Worm (Caenorhabditis elegans) whole organism, early embryonic: Measurements from ENCODE around the gene F53H4.6.

ENCODE experiments used
- B0310.2 ChIP-seq: sonication (generic microtip); optimal IDR thresholded peaks from 2 replicates; lab custom pipeline; 2016; ENCODE audit warnings: mild to moderate bottlenecking, missing genetic modification characterization, missing compliant biosample characterization
- F13C5.2 ChIP-seq: sonication (generic microtip); optimal IDR thresholded peaks from 2 replicates; lab custom pipeline; 2017; ENCODE audit warnings: mild to moderate bottlenecking, missing genetic modification characterization, inconsistent platforms, missing compliant biosample characterization
- aly-1 ChIP-seq: sonication (generic microtip); optimal IDR thresholded peaks from 2 replicates; lab custom pipeline; 2016; ENCODE audit warnings: missing genetic modification characterization, missing compliant biosample characterization
- ama-1 ChIP-seq: fragments of 150-350 bp; optimal IDR thresholded peaks from 2 replicates; lab custom pipeline; 2014
- ceh-13 ChIP-seq: fragments of 200-800 bp; sonication (Bioruptor generic); optimal IDR thresholded peaks from 2 replicates; lab custom pipeline; 2018; ENCODE audit warnings: mild to moderate bottlenecking, missing genetic modification characterization, missing compliant biosample characterization
- ceh-36 ChIP-seq: sonication (generic microtip); optimal IDR thresholded peaks from 2 replicates; lab custom pipeline; 2016; ENCODE audit warnings: missing genetic modification characterization, inconsistent platforms, missing compliant biosample characterization
- ets-7 ChIP-seq: sonication (generic microtip); optimal IDR thresholded peaks from 2 replicates; lab custom pipeline; 2016; ENCODE audit warnings: missing genotype, missing genetic modification characterization, missing compliant biosample characterization
- flt-1 ChIP-seq: fragments of 200-800 bp; sonication (Bioruptor generic); IDR thresholded peaks from 2 replicates; pipeline ENCODE4 v1.3.6; 2022; ENCODE audit warnings: missing genetic modification characterization, missing compliant biosample characterization
- hmbx-1 ChIP-seq: sonication (generic microtip); optimal IDR thresholded peaks from 2 replicates; lab custom pipeline; 2016; ENCODE audit warnings: mild to moderate bottlenecking, missing genetic modification characterization, missing compliant biosample characterization
- hmg-4 ChIP-seq: fragments of 200-800 bp; sonication (Bioruptor generic); optimal IDR thresholded peaks from 2 replicates; lab custom pipeline; 2018; ENCODE audit warnings: mild to moderate bottlenecking, missing genetic modification characterization, missing compliant biosample characterization
- hnd-1 ChIP-seq: sonication (generic microtip); optimal IDR thresholded peaks from 2 replicates; lab custom pipeline; 2016; ENCODE audit warnings: missing genetic modification characterization, missing compliant biosample characterization
- pes-1 ChIP-seq: fragments of 200-800 bp; sonication (Bioruptor generic); IDR thresholded peaks from 2 replicates; pipeline ENCODE4 v1.3.6; 2022; ENCODE audit warnings: missing genetic modification reagents, missing genetic modification characterization, missing compliant biosample characterization
- scrt-1 ChIP-seq: fragments of 200-800 bp; sonication (Bioruptor generic); IDR thresholded peaks from 2 replicates; pipeline ENCODE4 v1.3.6; 2022; ENCODE audit warnings: missing genetic modification characterization, missing compliant biosample characterization
- sea-1 ChIP-seq: fragments of 200-800 bp; sonication (Bioruptor generic); conservative IDR thresholded peaks from 2 replicates; pipeline ENCODE4 v1.3.6; 2022; ENCODE audit warnings: missing genetic modification characterization, missing compliant biosample characterization
- tbx-11 ChIP-seq: fragments of 200-800 bp; sonication (Bioruptor generic); IDR thresholded peaks from 2 replicates; pipeline ENCODE4 v1.3.6; 2022; ENCODE audit warnings: missing genetic modification characterization, missing compliant biosample characterization
- tbx-37 ChIP-seq: fragments of 200-800 bp; sonication (Bioruptor generic); conservative IDR thresholded peaks from 2 replicates; pipeline ENCODE4 v1.3.6; 2022; ENCODE audit warnings: missing genetic modification reagents, missing genetic modification characterization, missing compliant biosample characterization
- tra-4 ChIP-seq: sonication (generic microtip); optimal IDR thresholded peaks from 2 replicates; lab custom pipeline; 2017; ENCODE audit warnings: missing genetic modification characterization, missing compliant biosample characterization

The F53H4.6 gene

DNA sequence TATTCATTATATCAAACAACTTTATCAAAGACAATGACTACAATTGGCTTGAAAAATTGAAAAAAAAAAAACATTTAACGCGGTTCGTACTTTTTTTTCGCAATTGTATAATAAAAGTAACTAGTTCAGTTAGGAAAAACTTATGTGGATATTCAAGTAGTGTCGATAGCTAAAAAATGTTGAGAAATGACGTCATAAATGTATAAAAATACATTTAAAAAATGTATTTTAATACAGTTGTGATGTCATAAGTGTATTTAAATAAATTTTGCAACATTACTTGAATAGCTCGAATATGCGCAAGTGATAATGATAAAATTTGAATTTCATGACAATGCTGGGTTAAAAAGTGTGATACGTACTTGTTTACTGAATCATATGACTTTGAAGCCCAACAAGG is 28.9 kb downstream of the F53H4.6 start:
- TF ChIP-seq sea-1 (GFP tag; lab: Robert Waterston, UW) (no peak), tbx-37 (GFP tag; lab: Robert Waterston, UW) (no peak), hmbx-1 (tag; lab: Kevin White, UChicago) (no peak), hnd-1 (tag; lab: Kevin White, UChicago) (no peak), tra-4 (tag; lab: Kevin White, UChicago) (no peak), ama-1 (lab: Kevin White, UChicago) (no peak), hmg-4 (no peak), flt-1 (GFP tag; lab: Robert Waterston, UW) (no peak), pes-1 (no peak)

- TF ChIP-seq ceh-13 (GFP tag; lab: Kevin White, UChicago) (no peak), ama-1 (lab: Kevin White, UChicago) (no peak), ets-7 (tag; lab: Kevin White, UChicago) (no peak), sea-1 (GFP tag; lab: Robert Waterston, UW) (no peak), tbx-11 (GFP tag; lab: Robert Waterston, UW) (no peak), tra-4 (tag; lab: Kevin White, UChicago) (no peak), scrt-1 (GFP tag; lab: Robert Waterston, UW) (no peak), flt-1 (GFP tag; lab: Robert Waterston, UW) (no peak), F13C5.2 (no peak), tbx-37 (GFP tag; lab: Robert Waterston, UW) (no peak), aly-1 (tag; lab: Kevin White, UChicago) (no peak), hmg-4 (no peak), hmbx-1 (tag; lab: Kevin White, UChicago) (no peak)
These were observed 32.3 kb downstream of the F53H4.6 start, which contains the start of gene Y7A5A.20 for ce11 chrX:15828059-15828458. TSS of gene Y7A5A.20 (plus strand) at chrX:15828359.

DNA sequence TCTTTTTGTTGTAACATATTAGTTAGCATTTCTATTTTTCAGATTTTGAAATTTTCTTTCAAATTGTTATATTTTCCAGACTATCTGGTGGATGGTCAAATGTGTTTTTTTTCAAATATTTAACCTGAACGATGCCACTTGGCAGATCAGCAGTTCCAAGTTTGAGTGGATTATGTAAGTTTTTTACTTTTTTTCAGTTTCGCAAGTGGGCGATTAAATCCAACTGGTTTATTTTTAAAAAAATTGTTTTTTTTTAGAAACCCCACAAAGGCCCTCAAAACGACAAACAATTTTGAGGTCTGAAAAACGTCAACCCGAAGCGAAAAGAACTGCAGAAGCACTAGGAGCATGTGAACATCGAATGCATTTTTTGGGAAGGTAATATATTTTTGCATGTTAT is 33.5 kb downstream of the F53H4.6 start, which contains the start of gene Y7A5A.9:
TSS of gene Y7A5A.9 (plus strand) at position 301 of the 400 bp plus-strand sequence.
- TF ChIP-seq ets-7 (tag; lab: Kevin White, UChicago) = no peak
- TF ChIP-seq hmg-4 = no peak
- TF ChIP-seq B0310.2 (tag; lab: Kevin White, UChicago) = no peak
- TF ChIP-seq F13C5.2 = no peak
- TF ChIP-seq ama-1 (lab: Kevin White, UChicago) = no peak
- no peak for TF ChIP-seq hnd-1 (tag; lab: Kevin White, UChicago)
- TF ChIP-seq pes-1 = no peak
- TF ChIP-seq tbx-11 (GFP tag; lab: Robert Waterston, UW) = no peak
- no peak for TF ChIP-seq hmbx-1 (tag; lab: Kevin White, UChicago)
- no peak for TF ChIP-seq scrt-1 (GFP tag; lab: Robert Waterston, UW)
- no peak for TF ChIP-seq ceh-36 (tag; lab: Kevin White, UChicago)
- TF ChIP-seq flt-1 (GFP tag; lab: Robert Waterston, UW) = no peak
- TF ChIP-seq sea-1 (GFP tag; lab: Robert Waterston, UW) = no peak
- no peak for TF ChIP-seq ceh-13 (GFP tag; lab: Kevin White, UChicago)

DNA sequence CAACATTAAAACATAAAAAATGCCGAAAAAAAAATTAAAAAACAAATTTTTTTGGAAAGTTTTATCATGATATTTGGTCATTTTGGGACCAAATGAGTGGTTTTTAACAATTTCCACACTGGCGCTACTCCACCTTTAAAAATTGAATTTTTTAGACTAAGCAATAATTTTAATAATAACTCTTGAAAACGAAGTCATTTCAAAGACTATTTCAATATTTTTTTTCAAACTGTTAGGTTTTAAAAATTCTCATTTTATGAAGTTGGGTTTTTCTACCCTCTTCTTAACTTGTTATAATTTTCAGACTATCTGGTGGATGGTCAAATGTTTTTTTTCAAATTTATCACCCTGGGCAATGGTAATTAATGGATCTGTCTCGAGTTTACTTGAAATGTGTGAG is 38.2 kb downstream of the F53H4.6 start, which contains the start of gene Y7A5A.8:
TSS of gene Y7A5A.8 (plus strand) at position 301 of the 400 bp plus-strand sequence.
- no peak for TF ChIP-seq aly-1 (tag; lab: Kevin White, UChicago)
- no peak for TF ChIP-seq ceh-13 (GFP tag; lab: Kevin White, UChicago)
- TF ChIP-seq ceh-36 (tag; lab: Kevin White, UChicago) = no peak

DNA sequence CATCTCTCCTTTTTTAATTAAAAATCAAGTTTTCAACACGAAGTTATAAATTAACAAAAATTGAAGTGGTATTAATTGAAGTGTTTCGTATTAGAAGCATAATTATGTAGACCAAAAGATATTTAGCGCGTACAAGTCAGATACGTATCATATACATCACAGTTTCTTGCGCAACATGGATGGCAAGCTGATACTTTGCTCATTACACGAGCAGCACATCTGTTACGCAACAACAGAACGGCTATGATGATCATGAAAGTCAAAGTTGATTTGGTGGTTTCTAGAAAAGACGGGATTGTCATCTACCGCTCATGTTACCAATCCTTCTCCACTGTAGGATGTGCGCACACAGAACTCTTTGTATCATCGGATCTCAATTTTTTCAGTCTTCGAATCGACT is 45.9 kb downstream of the F53H4.6 start:
- no peak for TF ChIP-seq tra-4 (tag; lab: Kevin White, UChicago)
- no peak for TF ChIP-seq tbx-11 (GFP tag; lab: Robert Waterston, UW)
- TF ChIP-seq hnd-1 (tag; lab: Kevin White, UChicago) = no peak
- TF ChIP-seq tbx-37 (GFP tag; lab: Robert Waterston, UW) = no peak
- no peak for TF ChIP-seq flt-1 (GFP tag; lab: Robert Waterston, UW)
- no peak for TF ChIP-seq pes-1
- no peak for TF ChIP-seq B0310.2 (tag; lab: Kevin White, UChicago)
- no peak for TF ChIP-seq hmbx-1 (tag; lab: Kevin White, UChicago)
- no peak for TF ChIP-seq ama-1 (lab: Kevin White, UChicago)
- TF ChIP-seq scrt-1 (GFP tag; lab: Robert Waterston, UW) = no peak
- TF ChIP-seq ceh-36 (tag; lab: Kevin White, UChicago) = no peak
- TF ChIP-seq ceh-13 (GFP tag; lab: Kevin White, UChicago) = no peak
- TF ChIP-seq ets-7 (tag; lab: Kevin White, UChicago) = no peak
- no peak for TF ChIP-seq hmg-4
- TF ChIP-seq F13C5.2 = no peak
- TF ChIP-seq sea-1 (GFP tag; lab: Robert Waterston, UW) = no peak
- TF ChIP-seq aly-1 (tag; lab: Kevin White, UChicago) = no peak

- TF ChIP-seq F13C5.2 = no peak
- TF ChIP-seq pes-1 = no peak
- no peak for TF ChIP-seq tbx-37 (GFP tag; lab: Robert Waterston, UW)
- TF ChIP-seq tra-4 (tag; lab: Kevin White, UChicago) = no peak
- TF ChIP-seq tbx-11 (GFP tag; lab: Robert Waterston, UW) = no peak
- no peak for TF ChIP-seq hmg-4
- no peak for TF ChIP-seq ama-1 (lab: Kevin White, UChicago)
- TF ChIP-seq ceh-36 (tag; lab: Kevin White, UChicago) = no peak
- TF ChIP-seq flt-1 (GFP tag; lab: Robert Waterston, UW) = no peak
- no peak for TF ChIP-seq B0310.2 (tag; lab: Kevin White, UChicago)
These were observed 49.1 kb downstream of the F53H4.6 start for ce11 chrX:15811341-15811740.

ce11 chrX:15804072-15804471 is 56.3 kb downstream of the F53H4.6 start, which contains the start of gene Y7A5A.7:
TSS of gene Y7A5A.7 (minus strand) at chrX:15804172.
- no peak for TF ChIP-seq F13C5.2
